Worm (Caenorhabditis elegans) whole organism, young adult: ENCODE data around the gene dpff-1.

Source experiments
- B0261.1 ChIP-seq: sonication (generic microtip); optimal IDR thresholded peaks from 2 replicates; lab custom pipeline; 2016; ENCODE audit warnings: mild to moderate bottlenecking, missing genetic modification characterization, moderate library complexity, missing compliant biosample characterization
- C17E4.6 ChIP-seq: fragments of 200-800 bp; sonication (Bioruptor generic); IDR thresholded peaks from 2 replicates; pipeline ENCODE4 v1.3.6; 2022; ENCODE audit warnings: missing genetic modification reagents, missing genetic modification characterization, missing compliant biosample characterization
- D2030.7 ChIP-seq: fragments of 200-800 bp; sonication (Bioruptor generic); IDR thresholded peaks from 2 replicates; pipeline ENCODE4 v1.3.6; 2022; ENCODE audit warnings: missing genetic modification reagents, missing genetic modification characterization, missing compliant biosample characterization
- F39B2.1 ChIP-seq: fragments of 200-800 bp; sonication (Bioruptor generic); IDR thresholded peaks from 2 replicates; pipeline ENCODE4 v1.3.6; 2022; ENCODE audit warnings: missing genetic modification reagents, missing genetic modification characterization, missing compliant biosample characterization
- F57C9.4 ChIP-seq: sonication (generic microtip); optimal IDR thresholded peaks from 2 replicates; lab custom pipeline; 2017; ENCODE audit warnings: mild to moderate bottlenecking, missing genetic modification characterization, missing compliant biosample characterization
- K11D2.4 ChIP-seq: fragments of 200-800 bp; sonication (Bioruptor generic); IDR thresholded peaks from 2 replicates; pipeline ENCODE4 v1.3.6; 2022; ENCODE audit warnings: missing genetic modification reagents, missing genetic modification characterization, missing compliant biosample characterization
- ama-1 ChIP-seq, 3 experiments: fragments of 150-350 bp in 1 of 3; sonication (generic microtip) in 2 of 3; optimal IDR thresholded peaks; 2 replicates each; lab custom pipeline; 2014 to 2018; ENCODE audit warnings: missing biosample characterization in 2 of 3, missing genetic modification characterization in 2 of 3, missing genetic modification reagents in 2 of 3
- lin-35 ChIP-seq, 3 experiments: fragments of 150-350 bp in 2 of 3; sonication (generic microtip) in 1 of 3; optimal IDR thresholded peaks; 2 replicates each; lab custom pipeline; 2014 to 2018; ENCODE audit warnings: missing biosample characterization in 3 of 3, missing genetic modification characterization in 3 of 3, missing genetic modification reagents in 3 of 3
- lin-54 ChIP-seq: fragments of 200-800 bp; sonication (Bioruptor generic); optimal IDR thresholded peaks from 2 replicates; lab custom pipeline; 2018; ENCODE audit warnings: mild to moderate bottlenecking, missing genetic modification characterization, missing compliant biosample characterization
- snpc-3.4 ChIP-seq: sonication (generic microtip); optimal IDR thresholded peaks from 2 replicates; lab custom pipeline; 2017; ENCODE audit warnings: missing genetic modification characterization, mild to moderate bottlenecking, missing compliant biosample characterization, antibody characterized with exemption, moderate library complexity, missing genotype, missing genetic modification reagents
- unc-62 ChIP-seq: fragments of 150-350 bp; optimal IDR thresholded peaks from 2 replicates; lab custom pipeline; 2014; ENCODE audit warnings: missing biosample characterization, missing genetic modification reagents, missing genetic modification characterization

DNA sequence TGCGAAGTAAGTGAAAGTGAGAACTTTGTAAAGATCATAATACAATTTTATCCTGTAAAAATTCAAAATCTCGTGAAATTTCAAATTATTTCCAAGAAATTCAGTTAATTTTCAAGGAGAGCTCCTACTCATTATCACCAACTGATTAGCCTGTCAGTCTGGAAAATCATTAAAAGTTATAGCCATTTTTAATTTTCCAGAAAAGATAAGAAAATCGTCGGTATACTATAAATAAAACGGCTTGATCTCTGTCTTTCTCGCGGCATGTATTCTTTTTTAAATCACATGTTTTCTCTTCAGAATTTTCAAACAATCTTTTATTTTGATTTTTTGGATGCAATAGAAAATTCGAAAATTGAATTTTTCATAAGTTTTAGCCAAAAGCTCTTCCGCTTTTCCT is 42.8 kb upstream of the dpff-1 start:
- TF ChIP-seq K11D2.4 (GFP tag; lab: Robert Waterston, UW) (no peak), D2030.7 (GFP tag; lab: Robert Waterston, UW) (no peak), F57C9.4 (tag; lab: Kevin White, UChicago) (no peak), snpc-3.4 (tag; lab: Kevin White, UChicago) (no peak), B0261.1 (tag; lab: Kevin White, UChicago) (no peak), lin-54 (GFP tag; lab: Kevin White, UChicago) (no peak), unc-62 (GFP tag; lab: Kevin White, UChicago) (no peak), ama-1 (optimal IDR thresholded peaks at IDR 0.05; lab: Kevin White, UChicago) (no peak), ama-1 (GFP tag; optimal IDR thresholded peaks at IDR 0.05; lab: Kevin White, UChicago) (no peak), C17E4.6 (GFP tag; lab: Robert Waterston, UW) (no peak), lin-35 (GFP tag; optimal IDR thresholded peaks at IDR 0.05; lab: Kevin White, UChicago) (no peak), F39B2.1 (GFP tag; lab: Robert Waterston, UW) (no peak)
